Worm (Caenorhabditis elegans) whole organism, L4 larva: Measurements from ENCODE around the gene ptp-5.1.

Experiments
- F10B5.3 ChIP-seq: sonication (generic microtip); optimal IDR thresholded peaks from 2 replicates; lab custom pipeline; 2016; ENCODE audit warnings: mild to moderate bottlenecking, missing genetic modification characterization, missing compliant biosample characterization
- F37D6.2 ChIP-seq: sonication (generic microtip); optimal IDR thresholded peaks from 2 replicates; lab custom pipeline; 2016; ENCODE audit warnings: mild to moderate bottlenecking, missing genetic modification characterization, missing compliant biosample characterization
- F44E2.7 ChIP-seq: fragments of 200-800 bp; sonication (Bioruptor generic); IDR thresholded peaks from 2 replicates; pipeline ENCODE4 v2.1.2; 2022; ENCODE audit warnings: missing genetic modification characterization, missing compliant biosample characterization
- T26A8.4 ChIP-seq: fragments of 200-800 bp; sonication (Bioruptor generic); IDR thresholded peaks from 2 replicates; pipeline ENCODE4 v1.3.6; 2022; ENCODE audit warnings: missing genetic modification characterization, missing compliant biosample characterization
- Y105C5A.15 ChIP-seq: fragments of 200-800 bp; sonication (Bioruptor generic); IDR thresholded peaks from 2 replicates; pipeline ENCODE4 v1.3.6; 2022; ENCODE audit warnings: missing genetic modification characterization, missing compliant biosample characterization
- Y75B8A.6 ChIP-seq: fragments of 200-800 bp; sonication (Bioruptor generic); IDR thresholded peaks from 2 replicates; pipeline ENCODE4 v1.3.6; 2022; ENCODE audit warnings: missing genetic modification reagents, missing genetic modification characterization, missing compliant biosample characterization
- ZK546.5 ChIP-seq, 2 experiments: sonication (generic microtip); optimal IDR thresholded peaks; 2 replicates each; lab custom pipeline; 2017; ENCODE audit warnings: missing biosample characterization in 2 of 2, missing genetic modification characterization in 2 of 2
- aha-1 ChIP-seq: fragments of 150-350 bp; peaks from one replicate; lab custom pipeline; 2014; ENCODE audit warnings: missing biosample characterization, missing genetic modification characterization
- ama-1 ChIP-seq: fragments of 150-350 bp; optimal IDR thresholded peaks from 2 replicates; lab custom pipeline; 2014; ENCODE audit warnings: inconsistent platforms, mixed read lengths
- arid-1 ChIP-seq: fragments of 200-800 bp; sonication (Bioruptor generic); conservative IDR thresholded peaks from 2 replicates; pipeline ENCODE4 v1.3.6; 2022; ENCODE audit warnings: missing genetic modification reagents, missing genetic modification characterization, missing compliant biosample characterization
- ceh-28 ChIP-seq: fragments of 150-350 bp; optimal IDR thresholded peaks from 2 replicates; lab custom pipeline; 2014; ENCODE audit warnings: missing biosample characterization, missing genetic modification reagents, missing genetic modification characterization
- ceh-44 ChIP-seq: fragments of 200-800 bp; sonication (Bioruptor generic); IDR thresholded peaks from 2 replicates; pipeline ENCODE4 v1.3.6; 2022; ENCODE audit warnings: missing genetic modification reagents, missing genetic modification characterization, missing compliant biosample characterization
- ceh-62 ChIP-seq: sonication (generic microtip); optimal IDR thresholded peaks from 2 replicates; lab custom pipeline; 2017; ENCODE audit warnings: missing biosample characterization, missing genetic modification characterization
- ceh-82 ChIP-seq: sonication (generic microtip); optimal IDR thresholded peaks from 2 replicates; lab custom pipeline; 2017; ENCODE audit warnings: missing biosample characterization, missing genetic modification characterization
- cey-2 ChIP-seq: sonication (generic microtip); optimal IDR thresholded peaks from 3 replicates; lab custom pipeline; 2017; ENCODE audit warnings: missing genetic modification characterization, mild to moderate bottlenecking, missing compliant biosample characterization, antibody characterized with exemption, borderline replicate concordance; ENCODE audit not compliant: insufficient read depth
- ctbp-1 ChIP-seq: fragments of 200-800 bp; sonication (Bioruptor generic); IDR thresholded peaks from 2 replicates; pipeline ENCODE4 v1.3.6; 2022; ENCODE audit warnings: missing genetic modification reagents, missing genetic modification characterization, missing compliant biosample characterization
- daf-16 ChIP-seq, 3 experiments: sonication (generic microtip); optimal IDR thresholded peaks; 2 replicates each; lab custom pipeline; 2016 to 2017; ENCODE audit warnings: missing genetic modification characterization in 3 of 3, missing genetic modification reagents in 3 of 3, mild to moderate bottlenecking in 2 of 3, missing compliant biosample characterization in 2 of 3, missing biosample characterization in 1 of 3, moderate library complexity in 1 of 3
- dmd-6 ChIP-seq: fragments of 200-800 bp; sonication (Bioruptor generic); IDR thresholded peaks from 2 replicates; pipeline ENCODE4 v1.3.6; 2022; ENCODE audit warnings: missing genetic modification reagents, missing genetic modification characterization, missing compliant biosample characterization
- dmd-9 ChIP-seq: fragments of 200-800 bp; sonication (Bioruptor generic); IDR thresholded peaks from 2 replicates; pipeline ENCODE4 v1.3.6; 2022; ENCODE audit warnings: missing genetic modification reagents, missing genetic modification characterization, missing compliant biosample characterization
- dve-1 ChIP-seq: sonication (generic microtip); optimal IDR thresholded peaks from 2 replicates; lab custom pipeline; 2017; ENCODE audit warnings: antibody characterized with exemption, mild to moderate bottlenecking, missing genetic modification characterization, missing compliant biosample characterization; ENCODE audit not compliant: insufficient read depth
- fos-1 ChIP-seq: fragments of 150-350 bp; optimal IDR thresholded peaks from 2 replicates; lab custom pipeline; 2014; ENCODE audit warnings: missing biosample characterization, missing genetic modification characterization
- hmg-1.1 ChIP-seq: fragments of 200-800 bp; sonication (Bioruptor generic); IDR thresholded peaks from 2 replicates; pipeline ENCODE4 v1.3.6; 2022; ENCODE audit warnings: missing genetic modification reagents, missing genetic modification characterization, missing compliant biosample characterization
- jun-1 ChIP-seq: fragments of 150-350 bp; optimal IDR thresholded peaks from 2 replicates; lab custom pipeline; 2014; ENCODE audit warnings: missing biosample characterization, missing genetic modification reagents, missing genetic modification characterization
- lin-15B ChIP-seq: fragments of 150-350 bp; sonication (generic microtip); optimal IDR thresholded peaks from 3 replicates; lab custom pipeline; 2014; ENCODE audit warnings: missing biosample characterization, missing genetic modification characterization
- lin-39 ChIP-seq: fragments of 150-350 bp; optimal IDR thresholded peaks from 2 replicates; lab custom pipeline; 2014; ENCODE audit warnings: missing biosample characterization, missing genetic modification reagents, missing genetic modification characterization
- lsy-2 ChIP-seq, 2 experiments: fragments of 150-350 bp in 1 of 2; sonication (generic microtip) in 1 of 2; optimal IDR thresholded peaks; 2 replicates each; lab custom pipeline; 2014 to 2017; ENCODE audit warnings: missing biosample characterization in 2 of 2, missing genetic modification characterization in 2 of 2
- madf-9 ChIP-seq: fragments of 200-800 bp; sonication (Bioruptor generic); conservative IDR thresholded peaks from 2 replicates; pipeline ENCODE4 v1.3.6; 2022; ENCODE audit warnings: missing genetic modification reagents, missing genetic modification characterization, missing compliant biosample characterization
- mep-1 ChIP-seq: fragments of 150-350 bp; sonication (generic microtip); optimal IDR thresholded peaks from 3 replicates; lab custom pipeline; 2014; ENCODE audit warnings: missing biosample characterization, missing genetic modification characterization
- mxl-3 ChIP-seq: fragments of 200-800 bp; sonication (Bioruptor generic); optimal IDR thresholded peaks from 2 replicates; lab custom pipeline; 2018; ENCODE audit warnings: mild to moderate bottlenecking, missing genetic modification characterization, missing compliant biosample characterization
- nhr-25 ChIP-seq: sonication (generic microtip); optimal IDR thresholded peaks from 2 replicates; lab custom pipeline; 2017; ENCODE audit warnings: missing genetic modification characterization, mild to moderate bottlenecking, missing compliant biosample characterization, antibody characterized with exemption, moderate library complexity, borderline replicate concordance; ENCODE audit not compliant: insufficient read depth
- nhr-6 ChIP-seq: fragments of 150-350 bp; optimal IDR thresholded peaks from 2 replicates; lab custom pipeline; 2014; ENCODE audit warnings: missing biosample characterization, missing genetic modification characterization
- nhr-76 ChIP-seq: fragments of 150-350 bp; optimal IDR thresholded peaks from 2 replicates; lab custom pipeline; 2014; ENCODE audit warnings: missing biosample characterization, missing genetic modification characterization
- pha-4 ChIP-seq, 2 experiments: fragments of 150-350 bp in 1 of 2; fragments of 200-800 bp in 1 of 2; sonication (Bioruptor generic) in 1 of 2; IDR thresholded peaks in 1 of 2; optimal IDR thresholded peaks in 1 of 2; 2 replicates each; pipeline versions ENCODE4 v1.3.6 to Lab custom; 2014 to 2022; ENCODE audit warnings: missing genetic modification characterization in 2 of 2, missing genetic modification reagents in 2 of 2, missing biosample characterization in 1 of 2, missing compliant biosample characterization in 1 of 2
- php-3 ChIP-seq: fragments of 200-800 bp; sonication (Bioruptor generic); IDR thresholded peaks from 2 replicates; pipeline ENCODE4 v1.3.6; 2022; ENCODE audit warnings: missing genetic modification reagents, missing genetic modification characterization, missing compliant biosample characterization
- set-16 ChIP-seq: fragments of 200-800 bp; sonication (Bioruptor generic); IDR thresholded peaks from 2 replicates; pipeline ENCODE4 v1.3.6; 2022; ENCODE audit warnings: missing genetic modification reagents, missing genetic modification characterization, missing compliant biosample characterization
- snpc-1.2 ChIP-seq: fragments of 200-800 bp; sonication (Bioruptor generic); IDR thresholded peaks from 2 replicates; pipeline ENCODE4 v1.3.6; 2022; ENCODE audit warnings: missing genetic modification reagents, missing genetic modification characterization, missing compliant biosample characterization
- snpc-4 ChIP-seq: fragments of 150-350 bp; optimal IDR thresholded peaks from 2 replicates; lab custom pipeline; 2014; ENCODE audit warnings: missing biosample characterization, missing genetic modification characterization
- unc-130 ChIP-seq: sonication (generic microtip); optimal IDR thresholded peaks from 2 replicates; lab custom pipeline; 2016; ENCODE audit warnings: missing genetic modification reagents, missing genetic modification characterization, missing compliant biosample characterization
- unc-62 ChIP-seq, 3 experiments: fragments of 150-350 bp in 1 of 3; sonication (generic microtip); optimal IDR thresholded peaks in 2 of 3; peaks in 1 of 3; 1 replicate in 1 of 3; 2 replicates in 2 of 3; lab custom pipeline; 2014 to 2017; ENCODE audit warnings: missing biosample characterization in 3 of 3, missing genetic modification characterization in 3 of 3, missing genetic modification reagents in 3 of 3, missing genotype in 1 of 3
- zag-1 ChIP-seq: fragments of 150-350 bp; optimal IDR thresholded peaks from 2 replicates; lab custom pipeline; 2014; ENCODE audit warnings: missing biosample characterization, missing genetic modification characterization
- ztf-11 ChIP-seq: fragments of 150-350 bp; optimal IDR thresholded peaks from 2 replicates; lab custom pipeline; 2014; ENCODE audit warnings: missing biosample characterization, missing genetic modification characterization

The ptp-5.1 gene

ce11 chrIV:5134798-5135197, 31.3 kb upstream of the ptp-5.1 start:
- TF ChIP-seq lin-39 (tag; lab: Kevin White, UChicago) (no peak), php-3 (GFP tag; lab: Robert Waterston, UW) (no peak), ama-1 (lab: Kevin White, UChicago) (no peak), madf-9 (GFP tag; lab: Robert Waterston, UW) (no peak), nhr-76 (tag; lab: Kevin White, UChicago) (no peak), hmg-1.1 (GFP tag; lab: Robert Waterston, UW) (0 out of 2 replicates have a peak, but pooled peaks have one; percentile 13), snpc-4 (tag; lab: Kevin White, UChicago) (no peak), ceh-62 (tag; lab: Kevin White, UChicago) (no peak), unc-62 (GFP tag; optimal IDR thresholded peaks at IDR 0.05 in 1 of 2; lab: Kevin White, UChicago) (peak in 1 of 2 experiments; percentile 87), unc-62 (tag; optimal IDR thresholded peaks at IDR 0.05; lab: Kevin White, UChicago) (no peak), ctbp-1 (no peak), F44E2.7 (GFP tag; lab: Robert Waterston, UW) (no peak), arid-1 (GFP tag; lab: Robert Waterston, UW) (no peak), mep-1 (tag; lab: Kevin White, UChicago) (peak; percentile 60), ZK546.5 (tag; optimal IDR thresholded peaks at IDR 0.05; lab: Kevin White, UChicago) (no peak), ceh-82 (no peak), fos-1 (tag; lab: Kevin White, UChicago) (no peak), daf-16 (GFP tag; optimal IDR thresholded peaks at IDR 0.05; lab: Kevin White, UChicago) (no peak), daf-16 (tag; optimal IDR thresholded peaks at IDR 0.05; lab: Kevin White, UChicago) (no peak), zag-1 (tag; lab: Kevin White, UChicago) (no peak), dmd-6 (GFP tag; lab: Robert Waterston, UW) (no peak), unc-130 (GFP tag; lab: Kevin White, UChicago) (no peak), dve-1 (tag; lab: Kevin White, UChicago) (peak; percentile 44), set-16 (no peak), ceh-28 (tag; lab: Kevin White, UChicago) (no peak), F10B5.3 (tag; lab: Kevin White, UChicago) (no peak), nhr-25 (tag; lab: Kevin White, UChicago) (no peak), snpc-1.2 (no peak), F37D6.2 (tag; lab: Kevin White, UChicago) (no peak), Y75B8A.6 (GFP tag; lab: Robert Waterston, UW) (no peak), dmd-9 (GFP tag; lab: Robert Waterston, UW) (no peak), Y105C5A.15 (GFP tag; lab: Robert Waterston, UW) (no peak), aha-1 (no peak), lin-15B (tag; lab: Kevin White, UChicago) (no peak), lsy-2 (tag; optimal IDR thresholded peaks at IDR 0.05; lab: Kevin White, UChicago) (peak in 1 of 2 experiments; percentile 22), jun-1 (tag; lab: Kevin White, UChicago) (no peak), T26A8.4 (no peak), mxl-3 (no peak), pha-4 (GFP tag; IDR thresholded peaks at IDR 0.05; lab: Robert Waterston, UW) (no peak), pha-4 (tag; optimal IDR thresholded peaks at IDR 0.05; lab: Kevin White, UChicago) (no peak), ceh-44 (GFP tag; lab: Robert Waterston, UW) (no peak), ztf-11 (tag; lab: Kevin White, UChicago) (no peak), cey-2 (tag; lab: Kevin White, UChicago) (no peak), nhr-6 (tag; lab: Kevin White, UChicago) (peak; percentile 31)
